Worm (Caenorhabditis elegans) whole organism, L3 larva: ENCODE results near the gene K10C9.4.

Experiments used
- ama-1 ChIP-seq: fragments of 150-350 bp; optimal IDR thresholded peaks from 2 replicates; lab custom pipeline; 2018
- ceh-9 ChIP-seq: sonication (generic microtip); optimal IDR thresholded peaks from 2 replicates; lab custom pipeline; 2018; ENCODE audit warnings: missing biosample characterization, missing genetic modification characterization
- elt-3 ChIP-seq, 3 experiments: fragments of 150-350 bp in 1 of 3; sonication (generic microtip) in 2 of 3; optimal IDR thresholded peaks; 2 replicates in 2 of 3; 4 replicates in 1 of 3; lab custom pipeline; 2014 to 2017; ENCODE audit warnings: missing biosample characterization in 3 of 3, missing genetic modification characterization in 3 of 3
- fos-1 ChIP-seq: fragments of 150-350 bp; optimal IDR thresholded peaks from 2 replicates; lab custom pipeline; 2014; ENCODE audit warnings: missing biosample characterization, missing genetic modification characterization
- nfya-1 ChIP-seq: sonication (generic microtip); optimal IDR thresholded peaks from 2 replicates; lab custom pipeline; 2017; ENCODE audit warnings: missing genetic modification characterization, mild to moderate bottlenecking, missing compliant biosample characterization, antibody characterized with exemption, moderate library complexity; ENCODE audit not compliant: insufficient read depth
- nhr-23 ChIP-seq: fragments of 150-350 bp; optimal IDR thresholded peaks from 2 replicates; lab custom pipeline; 2014; ENCODE audit warnings: missing biosample characterization, missing genetic modification reagents, missing genetic modification characterization
- ztf-11 ChIP-seq: fragments of 150-350 bp; optimal IDR thresholded peaks from 2 replicates; lab custom pipeline; 2014; ENCODE audit warnings: missing biosample characterization, missing genetic modification characterization

ce11 chrV:1064491-1064890, 11.7 kb upstream of the K10C9.4 start, which contains the start of gene str-67:
- TF ChIP-seq ztf-11 (tag; lab: Kevin White, UChicago) (no peak), ama-1 (lab: Kevin White, UChicago) (no peak), nhr-23 (no peak), fos-1 (tag; lab: Kevin White, UChicago) (no peak), nfya-1 (tag; lab: Kevin White, UChicago) (no peak), ceh-9 (no peak), elt-3 (tag; optimal IDR thresholded peaks at IDR 0.05; lab: Kevin White, UChicago) (no peak)
